Fruit fly (Drosophila melanogaster) whole organism, embryonic: ENCODE data around the gene CG33939.

Experiments used
- Adf1 ChIP-seq: fragments of 200-800 bp; sonication (Bioruptor generic); IDR thresholded peaks from 2 replicates; pipeline ENCODE4 v1.3.6; 2022; ENCODE audit warnings: missing biosample characterization, missing genetic modification characterization
- Asciz ChIP-seq: fragments of 200-800 bp; sonication (Bioruptor generic); optimal IDR thresholded peaks from 2 replicates; lab custom pipeline; 2017; ENCODE audit warnings: missing biosample characterization, mild to moderate bottlenecking, missing genetic modification characterization, missing genetic modification reagents
- CG10267 ChIP-seq: fragments of 200-800 bp; sonication (Bioruptor generic); optimal IDR thresholded peaks from 2 replicates; lab custom pipeline; 2018; ENCODE audit warnings: missing biosample characterization, mild to moderate bottlenecking, missing genetic modification characterization, moderate library complexity
- CG13287 ChIP-seq: fragments of 200-800 bp; sonication (Bioruptor generic); IDR thresholded peaks from 2 replicates; pipeline ENCODE4 v1.3.6; 2022; ENCODE audit warnings: missing biosample characterization, missing genetic modification characterization; ENCODE audit not compliant: partially characterized antibody
- CG13894 ChIP-seq: fragments of 200-800 bp; sonication (Bioruptor generic); optimal IDR thresholded peaks from 3 replicates; lab custom pipeline; 2018; ENCODE audit warnings: missing biosample characterization, mild to moderate bottlenecking, missing genetic modification characterization, moderate library complexity
- CG15601 ChIP-seq: fragments of 200-800 bp; sonication (Bioruptor generic); optimal IDR thresholded peaks from 3 replicates; lab custom pipeline; 2019; ENCODE audit warnings: missing biosample characterization, mild to moderate bottlenecking, missing genetic modification characterization, moderate library complexity
- CG17359 ChIP-seq: fragments of 200-800 bp; sonication (Bioruptor generic); optimal IDR thresholded peaks from 3 replicates; lab custom pipeline; 2018; ENCODE audit warnings: missing biosample characterization, mild to moderate bottlenecking, missing genetic modification characterization, moderate library complexity
- CG31365 ChIP-seq: fragments of 200-800 bp; sonication (Bioruptor generic); optimal IDR thresholded peaks from 2 replicates; lab custom pipeline; 2018; ENCODE audit warnings: missing biosample characterization, mild to moderate bottlenecking, missing genetic modification characterization
- CG3163 ChIP-seq: fragments of 200-800 bp; sonication (Bioruptor generic); optimal IDR thresholded peaks from 3 replicates; lab custom pipeline; 2016; ENCODE audit warnings: missing biosample characterization, missing genetic modification characterization
- CG42726 ChIP-seq: fragments of 200-800 bp; sonication (Bioruptor generic); IDR thresholded peaks from 2 replicates; pipeline ENCODE4 v1.3.6; 2022; ENCODE audit warnings: missing biosample characterization, missing genetic modification characterization; ENCODE audit not compliant: partially characterized antibody
- CG4707 ChIP-seq: fragments of 200-800 bp; sonication (Bioruptor generic); optimal IDR thresholded peaks from 2 replicates; lab custom pipeline; 2018; ENCODE audit warnings: missing biosample characterization, mild to moderate bottlenecking, missing genetic modification characterization, moderate library complexity
- CG5245 ChIP-seq: fragments of 200-800 bp; sonication (Bioruptor generic); optimal IDR thresholded peaks from 3 replicates; lab custom pipeline; 2016; ENCODE audit warnings: missing biosample characterization, missing genetic modification characterization
- CG7271 ChIP-seq: fragments of 200-800 bp; sonication (Bioruptor generic); optimal IDR thresholded peaks from 2 replicates; lab custom pipeline; 2018; ENCODE audit warnings: missing biosample characterization, mild to moderate bottlenecking, missing genetic modification characterization, moderate library complexity
- CG7745 ChIP-seq: fragments of 200-800 bp; sonication (Bioruptor generic); optimal IDR thresholded peaks from 2 replicates; lab custom pipeline; 2018; ENCODE audit warnings: missing biosample characterization, mild to moderate bottlenecking, missing genetic modification characterization, moderate library complexity
- CG7963 ChIP-seq: fragments of 200-800 bp; sonication (Bioruptor generic); IDR thresholded peaks from 3 replicates; pipeline ENCODE4 v1.3.6; 2022; ENCODE audit warnings: missing biosample characterization, missing genetic modification characterization; ENCODE audit not compliant: partially characterized antibody
- CG9817 ChIP-seq: fragments of 200-800 bp; sonication (Bioruptor generic); optimal IDR thresholded peaks from 2 replicates; lab custom pipeline; 2018; ENCODE audit warnings: missing biosample characterization, mild to moderate bottlenecking, missing genetic modification characterization, moderate library complexity
- Dip2 ChIP-seq: fragments of 200-800 bp; sonication (Bioruptor generic); IDR thresholded peaks from 2 replicates; pipeline ENCODE4 v1.3.6; 2022; ENCODE audit warnings: missing biosample characterization, missing genetic modification characterization
- Drgx ChIP-seq: fragments of 200-800 bp; sonication (Bioruptor generic); IDR thresholded peaks from 2 replicates; pipeline ENCODE4 v1.3.6; 2022; ENCODE audit warnings: missing biosample characterization, missing genetic modification characterization
- Elba2 ChIP-seq: fragments of 200-800 bp; sonication (Bioruptor generic); optimal IDR thresholded peaks from 3 replicates; lab custom pipeline; 2016; ENCODE audit warnings: missing biosample characterization, missing genetic modification characterization
- Tbp ChIP-seq: fragments of >200 bp; optimal IDR thresholded peaks from 2 replicates; lab custom pipeline; 2018; ENCODE audit warnings: missing biosample characterization, missing genetic modification characterization
- Usf ChIP-seq: fragments of 200-800 bp; sonication (Bioruptor generic); optimal IDR thresholded peaks from 2 replicates; lab custom pipeline; 2017; ENCODE audit warnings: missing genotype, missing biosample characterization, missing genetic modification characterization
- ab ChIP-seq: fragments of 200-800 bp; sonication (Bioruptor generic); optimal IDR thresholded peaks from 2 replicates; lab custom pipeline; 2016; ENCODE audit warnings: missing biosample characterization, missing genetic modification characterization
- ase ChIP-seq: fragments of 200-800 bp; sonication (Bioruptor generic); IDR thresholded peaks from 3 replicates; pipeline ENCODE4 v1.3.6; 2022; ENCODE audit warnings: missing biosample characterization, missing genetic modification characterization
- az2 ChIP-seq: fragments of 200-800 bp; sonication (Bioruptor generic); optimal IDR thresholded peaks from 3 replicates; lab custom pipeline; 2016; ENCODE audit warnings: missing biosample characterization, missing genetic modification characterization
- cg ChIP-seq: fragments of 200-800 bp; sonication (Bioruptor generic); optimal IDR thresholded peaks from 3 replicates; lab custom pipeline; 2019; ENCODE audit warnings: missing biosample characterization, mild to moderate bottlenecking, missing genetic modification characterization, moderate library complexity
- ci ChIP-seq: fragments of 200-800 bp; sonication (Bioruptor generic); IDR thresholded peaks from 3 replicates; pipeline ENCODE4 v1.3.6; 2022; ENCODE audit warnings: missing biosample characterization, missing genetic modification characterization
- da ChIP-seq: fragments of 200-800 bp; sonication (Bioruptor generic); optimal IDR thresholded peaks from 2 replicates; lab custom pipeline; 2016; ENCODE audit warnings: missing biosample characterization, missing genetic modification characterization
- dm ChIP-seq: fragments of 200-800 bp; sonication (Bioruptor generic); optimal IDR thresholded peaks from 3 replicates; lab custom pipeline; 2016; ENCODE audit warnings: missing biosample characterization, missing genetic modification characterization
- grn ChIP-seq: fragments of 200-800 bp; sonication (Bioruptor generic); optimal IDR thresholded peaks from 3 replicates; lab custom pipeline; 2017; ENCODE audit warnings: missing biosample characterization, missing genetic modification characterization
- gro ChIP-seq: fragments of 200-800 bp; sonication (Bioruptor generic); optimal IDR thresholded peaks from 2 replicates; lab custom pipeline; 2016; ENCODE audit warnings: missing biosample characterization, missing genetic modification characterization
- gsb-n ChIP-seq: fragments of 200-800 bp; sonication (Bioruptor generic); optimal IDR thresholded peaks from 3 replicates; lab custom pipeline; 2018; ENCODE audit warnings: missing biosample characterization, mild to moderate bottlenecking, missing genetic modification characterization
- h ChIP-seq: fragments of >200 bp; optimal IDR thresholded peaks from 2 replicates; lab custom pipeline; 2017
- ind ChIP-seq: fragments of 200-800 bp; sonication (Bioruptor generic); optimal IDR thresholded peaks from 3 replicates; lab custom pipeline; 2016; ENCODE audit warnings: missing biosample characterization, missing genetic modification characterization
- lov ChIP-seq, 2 experiments: fragments of 200-800 bp in 1 of 2; fragments of >200 bp in 1 of 2; sonication (Bioruptor generic) in 1 of 2; IDR thresholded peaks in 1 of 2; optimal IDR thresholded peaks in 1 of 2; 2 replicates in 1 of 2; 3 replicates in 1 of 2; pipeline versions ENCODE4 v1.3.6 to Lab custom; 2017 to 2022; ENCODE audit warnings: missing biosample characterization in 1 of 2, missing genetic modification characterization in 1 of 2
- oc ChIP-seq: fragments of 200-800 bp; sonication (Bioruptor generic); optimal IDR thresholded peaks from 2 replicates; lab custom pipeline; 2018; ENCODE audit warnings: missing biosample characterization, mild to moderate bottlenecking, missing genetic modification characterization, moderate library complexity
- odd ChIP-seq: fragments of 200-800 bp; sonication (Bioruptor generic); optimal IDR thresholded peaks from 2 replicates; lab custom pipeline; 2017; ENCODE audit warnings: missing biosample characterization, mild to moderate bottlenecking, missing genetic modification characterization
- pan ChIP-seq, 4 experiments: fragments of >200 bp in 3 of 4; fragments of 200-800 bp in 1 of 4; sonication (Bioruptor generic) in 1 of 4; optimal IDR thresholded peaks in 3 of 4; IDR thresholded peaks in 1 of 4; 2 replicates each; pipeline versions ENCODE4 v1.3.6 to Lab custom; 2017 to 2022; ENCODE audit warnings: missing biosample characterization in 2 of 4, missing genetic modification characterization in 2 of 4, mixed read lengths in 1 of 4
- pzg ChIP-seq: fragments of 200-800 bp; sonication (Bioruptor generic); optimal IDR thresholded peaks from 3 replicates; lab custom pipeline; 2018; ENCODE audit warnings: missing biosample characterization, mild to moderate bottlenecking, missing genetic modification characterization, moderate library complexity
- sens-2 ChIP-seq: fragments of 200-800 bp; sonication (Bioruptor generic); IDR thresholded peaks from 2 replicates; pipeline ENCODE4 v1.3.6; 2022; ENCODE audit warnings: missing biosample characterization, missing genetic modification characterization
- sqz ChIP-seq: fragments of 200-800 bp; sonication (Bioruptor generic); optimal IDR thresholded peaks from 3 replicates; lab custom pipeline; 2018; ENCODE audit warnings: missing biosample characterization, mild to moderate bottlenecking, missing genetic modification characterization
- trem ChIP-seq: fragments of 200-800 bp; optimal IDR thresholded peaks from 3 replicates; lab custom pipeline; 2019; ENCODE audit warnings: missing biosample characterization, mild to moderate bottlenecking, missing genetic modification characterization, moderate library complexity
- tx ChIP-seq: fragments of 200-800 bp; sonication (Bioruptor generic); optimal IDR thresholded peaks from 2 replicates; lab custom pipeline; 2016; ENCODE audit warnings: missing biosample characterization, missing genetic modification characterization
- unpg ChIP-seq: fragments of 200-800 bp; sonication (Bioruptor generic); optimal IDR thresholded peaks from 3 replicates; lab custom pipeline; 2018; ENCODE audit warnings: missing biosample characterization, mild to moderate bottlenecking, missing genetic modification characterization, moderate library complexity

Gene CG33939

dm6 chrX:19154998-19155397 lies 19.7 kb downstream of the CG33939 start (continued):
- peak; percentile 92 for TF ChIP-seq trem (tag; lab: Kevin White, UChicago)
- TF ChIP-seq lov (optimal IDR thresholded peaks at IDR 0.05; lab: Kevin White, UChicago): no peak
- TF ChIP-seq lov (GFP tag; IDR thresholded peaks at IDR 0.05; lab: Robert Waterston, UW): peak; percentile 92
- no peak for TF ChIP-seq CG13287
- peak; percentile 96 for TF ChIP-seq ci (GFP tag; lab: Robert Waterston, UW)
- no peak for TF ChIP-seq CG42726 (GFP tag; lab: Robert Waterston, UW)
- TF ChIP-seq ab (GFP tag; lab: Kevin White, UChicago): peak; percentile 67
- TF ChIP-seq Elba2 (GFP tag; lab: Kevin White, UChicago): peak; percentile 29
- peak; percentile 81 for TF ChIP-seq sens-2 (GFP tag; lab: Robert Waterston, UW)
- peak; percentile 64 for TF ChIP-seq dm (GFP tag; lab: Kevin White, UChicago)
- TF ChIP-seq CG9817 (tag; lab: Kevin White, UChicago): peak; percentile 35
- peak; percentile 84 for TF ChIP-seq Asciz (GFP tag; lab: Kevin White, UChicago)
- TF ChIP-seq CG13894 (tag; lab: Kevin White, UChicago): no peak
- TF ChIP-seq h (lab: Kevin White, UChicago): no peak
- peak; percentile 72; the same call in 2 of the 3 replicates for TF ChIP-seq ase (GFP tag; lab: Robert Waterston, UW)
- peak; percentile 59 for TF ChIP-seq CG31365 (tag; lab: Kevin White, UChicago)
- no peak for TF ChIP-seq Adf1
- TF ChIP-seq Usf (GFP tag; lab: Kevin White, UChicago): peak; percentile 71
- TF ChIP-seq CG7271 (tag; lab: Kevin White, UChicago): peak; percentile 65
- no peak for TF ChIP-seq Dip2 (GFP tag; lab: Robert Waterston, UW)
- TF ChIP-seq CG3163 (GFP tag; lab: Kevin White, UChicago): peak; percentile 81
- peak; percentile 90 for TF ChIP-seq CG17359
- TF ChIP-seq da (GFP tag; lab: Kevin White, UChicago): no peak
- peak; percentile 77 for TF ChIP-seq CG7745 (tag; lab: Kevin White, UChicago)
- peak; percentile 93 for TF ChIP-seq Drgx
- TF ChIP-seq CG10267: peak; percentile 86
- peak; percentile 74 for TF ChIP-seq CG4707 (GFP tag; lab: Kevin White, UChicago)
- TF ChIP-seq pan (optimal IDR thresholded peaks at IDR 0.05; lab: Kevin White, UChicago): no peak
- TF ChIP-seq pan (GFP tag; optimal IDR thresholded peaks at IDR 0.05 in 1 of 2, IDR thresholded peaks at IDR 0.05 in 1 of 2): peak in 1 of 2 experiments; percentile 75
- peak; percentile 35 for TF ChIP-seq grn (GFP tag; lab: Kevin White, UChicago)
- peak; percentile 74 for TF ChIP-seq tx
- TF ChIP-seq gsb-n (tag; lab: Kevin White, UChicago): peak; percentile 93
- peak; percentile 91 for TF ChIP-seq CG5245 (GFP tag; lab: Kevin White, UChicago)
- peak; percentile 63 for TF ChIP-seq odd (GFP tag; lab: Kevin White, UChicago)
- TF ChIP-seq pzg (GFP tag; lab: Kevin White, UChicago): no peak
- TF ChIP-seq sqz (GFP tag; lab: Kevin White, UChicago): peak; percentile 36
- TF ChIP-seq ind (GFP tag; lab: Kevin White, UChicago): peak; percentile 71
- TF ChIP-seq gro (GFP tag; lab: Kevin White, UChicago): peak; percentile 58
- TF ChIP-seq Tbp: no peak
- peak; percentile 84 for TF ChIP-seq az2 (GFP tag; lab: Kevin White, UChicago)
- TF ChIP-seq CG15601: peak; percentile 90
- no peak for TF ChIP-seq CG7963
- TF ChIP-seq cg (GFP tag; lab: Kevin White, UChicago): no peak
- TF ChIP-seq unpg: peak; percentile 90
- TF ChIP-seq oc (tag; lab: Kevin White, UChicago): peak; percentile 93
